Worm (Caenorhabditis elegans): Measurements from ENCODE around the gene srbc-20.

- no peak for TF ChIP-seq ztf-11 (tag; optimal IDR thresholded peaks at IDR 0.05)
- TF ChIP-seq nhr-28 (tag; optimal IDR thresholded peaks at IDR 0.05) = no peak
- TF ChIP-seq nhr-76 (tag; optimal IDR thresholded peaks at IDR 0.05) = no peak
- TF ChIP-seq zag-1 (tag; optimal IDR thresholded peaks at IDR 0.05) = no peak
- no peak for TF ChIP-seq ceh-16 (tag; optimal IDR thresholded peaks at IDR 0.05)
- no peak for TF ChIP-seq pha-4 (tag; optimal IDR thresholded peaks at IDR 0.05)
- TF ChIP-seq elt-1 (tag; optimal IDR thresholded peaks at IDR 0.05) = no peak
- TF ChIP-seq nhr-237 (tag; optimal IDR thresholded peaks at IDR 0.05) = no peak
- no peak for TF ChIP-seq ceh-82 (tag; optimal IDR thresholded peaks at IDR 0.05)
- TF ChIP-seq nhr-67 (tag; optimal IDR thresholded peaks at IDR 0.05) = no peak
- TF ChIP-seq hmg-11 (tag; optimal IDR thresholded peaks at IDR 0.05) = no peak
- no peak for TF ChIP-seq ztf-4 (tag; optimal IDR thresholded peaks at IDR 0.05)
- TF ChIP-seq ama-1 (optimal IDR thresholded peaks at IDR 0.05) = no peak
These were observed 16.8 kb downstream of the srbc-20 start, which contains the start of gene str-255 for ce11 chrV:2163735-2164134.
